Worm (Caenorhabditis elegans) whole organism, midembryonic: ENCODE data around the gene F10E9.5.

ENCODE experiments used
- flt-1 ChIP-seq: fragments of 200-800 bp; sonication (Bioruptor generic); IDR thresholded peaks from 2 replicates; pipeline ENCODE4 v1.3.6; 2022; ENCODE audit warnings: missing genetic modification characterization, missing compliant biosample characterization
- klf-2 ChIP-seq: fragments of 200-800 bp; sonication (Bioruptor generic); conservative IDR thresholded peaks from 2 replicates; pipeline ENCODE4 v1.3.6; 2022; ENCODE audit warnings: missing genetic modification reagents, missing genetic modification characterization, missing compliant biosample characterization
- ztf-23 ChIP-seq: fragments of 200-800 bp; sonication (Bioruptor generic); IDR thresholded peaks from 2 replicates; pipeline ENCODE4 v1.3.6; 2022; ENCODE audit warnings: missing genetic modification reagents, missing genetic modification characterization, missing compliant biosample characterization

ce11 chrIII:8287519-8287918 is 19.9 kb upstream of the F10E9.5 start:
- 0 out of 2 replicates have a peak, but pooled peaks have one; percentile 16 for TF ChIP-seq ztf-23 (GFP tag; lab: Robert Waterston, UW)
- peak; percentile 52; the same call in 1 of the 2 replicates for TF ChIP-seq flt-1 (GFP tag; lab: Robert Waterston, UW)
- no peak for TF ChIP-seq klf-2 (GFP tag; lab: Robert Waterston, UW)
